Fruit fly (Drosophila melanogaster): ENCODE data around the gene HDAC11.

DNA sequence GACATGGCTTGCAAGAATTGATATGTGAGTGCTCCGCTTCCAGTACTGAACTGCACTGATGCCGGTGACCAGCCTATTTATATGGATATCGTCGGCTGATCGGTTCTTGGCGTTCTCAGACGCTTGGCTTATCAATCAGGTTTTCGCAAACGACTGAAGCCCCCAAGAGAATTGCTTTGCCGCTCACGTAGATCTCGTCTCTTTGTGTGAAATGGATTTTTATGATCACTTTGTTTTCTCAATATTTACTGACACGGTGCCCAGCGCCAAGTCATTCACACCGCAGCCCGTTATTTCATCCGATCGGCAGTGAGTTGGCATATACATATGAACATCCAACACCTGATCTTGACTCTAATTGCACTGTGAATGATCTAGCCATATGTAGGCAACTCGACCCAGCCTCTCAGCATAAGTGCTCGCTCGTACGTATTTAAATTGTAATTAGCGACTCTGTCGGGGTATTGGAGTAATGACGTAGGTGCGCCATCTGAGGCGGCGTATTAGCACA is 4.3 kb upstream of the HDAC11 start, which contains the start of gene CG13639:
- TF ChIP-seq sv (GFP tag; optimal IDR thresholded peaks at IDR 0.05) (no peak), dl (GFP tag; optimal IDR thresholded peaks at IDR 0.05; ENCODE audit: insufficient read depth in 1 of 2, partially characterized antibody in 2 of 2) (no peak), Abd-B (GFP tag; optimal IDR thresholded peaks at IDR 0.05) (no peak), Dif (GFP tag; optimal IDR thresholded peaks at IDR 0.05; ENCODE audit: partially characterized antibody) (no peak), usp (GFP tag; optimal IDR thresholded peaks at IDR 0.05) (no peak), Hr83 (GFP tag; optimal IDR thresholded peaks at IDR 0.05; ENCODE audit: poor library complexity, severe bottlenecking) (no peak), Hr78 (GFP tag; optimal IDR thresholded peaks at IDR 0.05) (no peak), OdsH (GFP tag; optimal IDR thresholded peaks at IDR 0.05) (no peak), Vsx2 (GFP tag; optimal IDR thresholded peaks at IDR 0.05; ENCODE audit: partially characterized antibody) (no peak)

All from whole organism, wandering third instar larva.